Fruit fly (Drosophila melanogaster) whole organism, embryonic: Measurements from ENCODE around the gene Ilp4.

Experiments used
- Aef1 ChIP-seq: fragments of 200-800 bp; sonication (Bioruptor generic); IDR thresholded peaks from 3 replicates; pipeline ENCODE4 v1.3.6; 2022; ENCODE audit warnings: missing biosample characterization, missing genetic modification characterization
- Atf3 ChIP-seq: fragments of 200-800 bp; sonication (Bioruptor generic); optimal IDR thresholded peaks from 3 replicates; lab custom pipeline; 2016; ENCODE audit warnings: missing biosample characterization, missing genetic modification characterization
- BEAF-32 ChIP-seq: fragments of 200-800 bp; sonication (Bioruptor generic); optimal IDR thresholded peaks from 3 replicates; lab custom pipeline; 2017; ENCODE audit warnings: missing biosample characterization, missing genetic modification characterization, mild to moderate bottlenecking, moderate library complexity, missing genetic modification reagents
- Blimp-1 ChIP-seq: fragments of 200-800 bp; sonication (Bioruptor generic); optimal IDR thresholded peaks from 3 replicates; lab custom pipeline; 2018; ENCODE audit warnings: missing biosample characterization, missing genetic modification characterization, mild to moderate bottlenecking, moderate library complexity, missing genetic modification reagents
- C15 ChIP-seq: fragments of 200-800 bp; sonication (Bioruptor generic); IDR thresholded peaks from 3 replicates; pipeline ENCODE4 v1.3.6; 2022; ENCODE audit warnings: missing biosample characterization, missing genetic modification characterization
- CG10462 ChIP-seq: fragments of 200-800 bp; sonication (Bioruptor generic); optimal IDR thresholded peaks from 2 replicates; lab custom pipeline; 2016; ENCODE audit warnings: missing biosample characterization, missing genetic modification characterization
- CG10543 ChIP-seq: fragments of 200-800 bp; sonication (Bioruptor generic); optimal IDR thresholded peaks from 3 replicates; lab custom pipeline; 2017; ENCODE audit warnings: missing biosample characterization, mild to moderate bottlenecking, missing genetic modification characterization, moderate library complexity
- CG10959 ChIP-seq: fragments of 200-800 bp; sonication (Bioruptor generic); IDR thresholded peaks from 2 replicates; pipeline ENCODE4 v1.3.6; 2022; ENCODE audit warnings: missing biosample characterization, missing genetic modification characterization
- CG11247 ChIP-seq: fragments of 200-800 bp; sonication (Bioruptor generic); IDR thresholded peaks from 2 replicates; pipeline ENCODE4 v1.3.6; 2022; ENCODE audit warnings: missing biosample characterization, missing genetic modification characterization
- CG11398 ChIP-seq: fragments of 200-800 bp; sonication (Bioruptor generic); optimal IDR thresholded peaks from 2 replicates; lab custom pipeline; 2016; ENCODE audit warnings: missing biosample characterization, missing genetic modification characterization
- CG11456 ChIP-seq: fragments of 200-800 bp; sonication (Bioruptor generic); IDR thresholded peaks from 3 replicates; pipeline ENCODE4 v1.3.6; 2022; ENCODE audit warnings: missing biosample characterization, missing genetic modification characterization
- CG13123 ChIP-seq: fragments of 200-800 bp; sonication (Bioruptor generic); optimal IDR thresholded peaks from 2 replicates; lab custom pipeline; 2016; ENCODE audit warnings: missing biosample characterization, missing genetic modification characterization
- CG14014 ChIP-seq: fragments of 200-800 bp; sonication (Bioruptor generic); IDR thresholded peaks from 2 replicates; pipeline ENCODE4 v1.3.6; 2022; ENCODE audit warnings: missing biosample characterization, missing genetic modification characterization
- CG14667 ChIP-seq: fragments of 200-800 bp; sonication (Bioruptor generic); IDR thresholded peaks from 2 replicates; pipeline ENCODE4 v1.3.6; 2022; ENCODE audit warnings: missing biosample characterization, missing genetic modification characterization
- CG15073 ChIP-seq: fragments of 200-800 bp; sonication (Bioruptor generic); optimal IDR thresholded peaks from 2 replicates; lab custom pipeline; 2016; ENCODE audit warnings: missing biosample characterization, missing genetic modification characterization
- CG15269 ChIP-seq: fragments of 200-800 bp; sonication (Bioruptor generic); optimal IDR thresholded peaks from 2 replicates; lab custom pipeline; 2018; ENCODE audit warnings: missing biosample characterization, mild to moderate bottlenecking, missing genetic modification characterization, moderate library complexity
- CG17385 ChIP-seq: fragments of 200-800 bp; sonication (Bioruptor generic); optimal IDR thresholded peaks from 3 replicates; lab custom pipeline; 2018; ENCODE audit warnings: missing biosample characterization, mild to moderate bottlenecking, missing genetic modification characterization
- CG2202 ChIP-seq: fragments of 200-800 bp; sonication (Bioruptor generic); optimal IDR thresholded peaks from 2 replicates; lab custom pipeline; 2018; ENCODE audit warnings: missing biosample characterization, mild to moderate bottlenecking, missing genetic modification characterization
- CG6813 ChIP-seq: fragments of 200-800 bp; sonication (Bioruptor generic); optimal IDR thresholded peaks from 2 replicates; lab custom pipeline; 2017; ENCODE audit warnings: missing biosample characterization, missing genetic modification characterization, mild to moderate bottlenecking, moderate library complexity, missing genetic modification reagents
- CG7271 ChIP-seq: fragments of 200-800 bp; sonication (Bioruptor generic); optimal IDR thresholded peaks from 2 replicates; lab custom pipeline; 2018; ENCODE audit warnings: missing biosample characterization, mild to moderate bottlenecking, missing genetic modification characterization, moderate library complexity
- CG8281 ChIP-seq: fragments of 200-800 bp; sonication (Bioruptor generic); optimal IDR thresholded peaks from 2 replicates; lab custom pipeline; 2018; ENCODE audit warnings: missing biosample characterization, mild to moderate bottlenecking, missing genetic modification characterization, moderate library complexity
- D19B ChIP-seq: fragments of 200-800 bp; sonication (Bioruptor generic); optimal IDR thresholded peaks from 2 replicates; lab custom pipeline; 2017; ENCODE audit warnings: missing biosample characterization, mild to moderate bottlenecking, missing genetic modification characterization
- Drgx ChIP-seq: fragments of 200-800 bp; sonication (Bioruptor generic); IDR thresholded peaks from 2 replicates; pipeline ENCODE4 v1.3.6; 2022; ENCODE audit warnings: missing biosample characterization, missing genetic modification characterization
- ERR ChIP-seq: fragments of 200-800 bp; sonication (Bioruptor generic); optimal IDR thresholded peaks from 2 replicates; lab custom pipeline; 2016; ENCODE audit warnings: missing biosample characterization, missing genetic modification characterization
- Ets65A ChIP-seq: fragments of 200-800 bp; sonication (Bioruptor generic); peaks from one replicate; lab custom pipeline; 2016; ENCODE audit warnings: missing biosample characterization, missing genetic modification characterization
- Jarid2 ChIP-seq: fragments of 200-800 bp; sonication (Bioruptor generic); optimal IDR thresholded peaks from 3 replicates; lab custom pipeline; 2017; ENCODE audit warnings: mild to moderate bottlenecking, missing biosample characterization, missing genetic modification reagents, missing genetic modification characterization
- Lhr ChIP-seq: fragments of 200-800 bp; sonication (Bioruptor generic); optimal IDR thresholded peaks from 3 replicates; lab custom pipeline; 2017; ENCODE audit warnings: mild to moderate bottlenecking, missing biosample characterization, missing genetic modification reagents, missing genetic modification characterization
- Lpt ChIP-seq: fragments of >200 bp; optimal IDR thresholded peaks from 2 replicates; lab custom pipeline; 2018; ENCODE audit warnings: missing biosample characterization, missing genetic modification characterization
- Med ChIP-seq: fragments of 200-800 bp; sonication (Bioruptor generic); peaks from one replicate; lab custom pipeline; 2016; ENCODE audit warnings: missing biosample characterization, missing genetic modification characterization, mild to moderate bottlenecking, inconsistent platforms, moderate library complexity
- Pdp1 ChIP-seq, 2 experiments: fragments of 200-800 bp; sonication (Bioruptor generic); optimal IDR thresholded peaks; 3 replicates each; lab custom pipeline; 2016; ENCODE audit warnings: missing biosample characterization in 2 of 2, missing genetic modification characterization in 2 of 2, mild to moderate bottlenecking in 1 of 2, moderate library complexity in 1 of 2
- Ptx1 ChIP-seq: fragments of 200-800 bp; sonication (Bioruptor generic); IDR thresholded peaks from 2 replicates; pipeline ENCODE4 v1.3.6; 2022; ENCODE audit warnings: missing biosample characterization, missing genetic modification characterization
- Usf ChIP-seq: fragments of 200-800 bp; sonication (Bioruptor generic); optimal IDR thresholded peaks from 2 replicates; lab custom pipeline; 2017; ENCODE audit warnings: missing genotype, missing biosample characterization, missing genetic modification characterization
- chinmo ChIP-seq: fragments of 200-800 bp; sonication (Bioruptor generic); IDR thresholded peaks from 4 replicates; pipeline ENCODE4 v1.3.6; 2022; ENCODE audit warnings: missing biosample characterization, missing genetic modification characterization; ENCODE audit not compliant: partially characterized antibody
- ci ChIP-seq: fragments of 200-800 bp; sonication (Bioruptor generic); IDR thresholded peaks from 3 replicates; pipeline ENCODE4 v1.3.6; 2022; ENCODE audit warnings: missing biosample characterization, missing genetic modification characterization
- en ChIP-seq: fragments of 200-800 bp; sonication (Bioruptor generic); optimal IDR thresholded peaks from 2 replicates; lab custom pipeline; 2016; ENCODE audit warnings: missing biosample characterization, missing genetic modification characterization
- ewg ChIP-seq: fragments of 200-800 bp; sonication (Bioruptor generic); optimal IDR thresholded peaks from 3 replicates; lab custom pipeline; 2017; ENCODE audit warnings: mild to moderate bottlenecking, missing biosample characterization, missing genetic modification reagents, missing genetic modification characterization
- fru ChIP-seq: fragments of >200 bp; optimal IDR thresholded peaks from 2 replicates; lab custom pipeline; 2017
- hb ChIP-seq: fragments of 200-800 bp; sonication (Bioruptor generic); IDR thresholded peaks from 3 replicates; pipeline ENCODE4 v1.3.6; 2022; ENCODE audit warnings: missing biosample characterization, missing genetic modification characterization; ENCODE audit not compliant: partially characterized antibody
- nau ChIP-seq: fragments of 200-800 bp; sonication (Bioruptor generic); optimal IDR thresholded peaks from 3 replicates; lab custom pipeline; 2017; ENCODE audit warnings: missing biosample characterization, mild to moderate bottlenecking, missing genetic modification characterization, missing genetic modification reagents
- sd ChIP-seq: fragments of 200-800 bp; sonication (Bioruptor generic); optimal IDR thresholded peaks from 3 replicates; lab custom pipeline; 2018; ENCODE audit warnings: missing biosample characterization, mild to moderate bottlenecking, missing genetic modification characterization, moderate library complexity
- slou ChIP-seq: fragments of 200-800 bp; sonication (Bioruptor generic); optimal IDR thresholded peaks from 3 replicates; lab custom pipeline; 2016; ENCODE audit warnings: missing biosample characterization, missing genetic modification characterization
- sob ChIP-seq: fragments of 200-800 bp; sonication (Bioruptor generic); IDR thresholded peaks from 2 replicates; pipeline ENCODE4 v1.3.6; 2022; ENCODE audit warnings: missing biosample characterization, missing genetic modification characterization
- sr ChIP-seq: fragments of 200-800 bp; sonication (Bioruptor generic); IDR thresholded peaks from 3 replicates; pipeline ENCODE4 v1.3.6; 2022; ENCODE audit warnings: missing biosample characterization, missing genetic modification characterization
- vvl ChIP-seq: fragments of 200-800 bp; sonication (Bioruptor generic); IDR thresholded peaks from 2 replicates; pipeline ENCODE4 v1.3.6; 2022; ENCODE audit warnings: missing biosample characterization, missing genetic modification characterization
- zen ChIP-seq: fragments of 200-800 bp; sonication (Bioruptor generic); optimal IDR thresholded peaks from 3 replicates; lab custom pipeline; 2018; ENCODE audit warnings: missing biosample characterization, mild to moderate bottlenecking, missing genetic modification characterization, moderate library complexity

Ilp4 gene

DNA sequence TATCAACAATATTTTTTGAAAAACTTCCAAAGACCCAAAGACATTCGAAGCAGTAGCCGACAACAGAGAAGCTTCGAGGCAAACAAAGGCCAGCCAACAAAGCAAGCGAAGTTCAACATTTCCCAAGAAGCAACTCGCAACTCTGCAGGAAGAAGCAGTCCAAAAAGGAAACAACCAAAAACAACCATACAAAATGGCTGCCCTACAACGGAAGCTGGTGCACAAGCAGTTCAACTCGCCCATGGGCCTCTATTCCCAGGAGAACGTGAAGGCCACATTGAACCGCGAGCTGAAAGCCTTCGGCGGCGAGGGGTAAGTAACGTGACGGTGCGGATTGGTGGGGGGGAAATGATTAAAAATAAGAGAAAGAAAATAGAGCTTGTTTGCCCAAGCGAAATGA, 16.2 kb upstream of the Ilp4 start (continued):
- TF ChIP-seq CG14667 (no peak), CG10462 (no peak), Lpt (no peak), CG11247 (GFP tag; lab: Robert Waterston, UW) (no peak), CG11398 (GFP tag; lab: Kevin White, UChicago) (no peak), Ets65A (GFP tag; lab: Kevin White, UChicago) (peak; percentile 36), ewg (GFP tag; lab: Kevin White, UChicago) (no peak), Ptx1 (GFP tag; lab: Robert Waterston, UW) (no peak), CG7271 (tag; lab: Kevin White, UChicago) (peak; percentile 79), Atf3 (GFP tag; lab: Kevin White, UChicago) (no peak), hb (GFP tag; lab: Robert Waterston, UW) (no peak), CG10959 (GFP tag; lab: Robert Waterston, UW) (0 out of 2 replicates have a peak, but pooled peaks have one; percentile 30), zen (tag; lab: Kevin White, UChicago) (peak; percentile 38), BEAF-32 (GFP tag; lab: Kevin White, UChicago) (no peak), CG15269 (no peak), Aef1 (GFP tag; lab: Robert Waterston, UW) (no peak), en (no peak), CG8281 (no peak), vvl (GFP tag; lab: Robert Waterston, UW) (no peak), D19B (no peak), sob (GFP tag; lab: Robert Waterston, UW) (no peak)

DNA sequence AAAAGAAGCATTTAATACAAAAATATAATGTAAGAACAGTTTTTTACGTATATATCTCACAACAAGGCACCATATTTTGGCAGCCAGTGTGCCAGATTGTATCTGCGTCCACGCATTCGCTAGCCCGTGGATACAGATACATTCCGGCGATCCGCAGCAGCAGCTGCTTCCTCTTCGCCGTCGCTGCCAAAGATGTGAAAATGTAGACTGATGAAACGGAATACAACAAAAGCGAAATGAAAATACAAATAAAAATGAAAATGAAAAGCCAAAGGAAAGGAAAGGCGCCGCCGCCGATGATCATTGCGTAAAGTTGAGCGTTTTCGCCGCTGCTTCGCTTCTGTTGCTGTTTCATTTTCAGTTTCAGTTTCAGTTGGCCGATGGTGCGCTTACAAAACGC, 11.6 kb upstream of the Ilp4 start:
- TF ChIP-seq CG10543 = peak; percentile 14
- peak in 1 of 2 experiments; percentile 85 for TF ChIP-seq Pdp1 (GFP tag; optimal IDR thresholded peaks at IDR 0.05; lab: Kevin White, UChicago)
- TF ChIP-seq sd (tag; lab: Kevin White, UChicago) = peak; percentile 87
- peak; percentile 66 for TF ChIP-seq nau (GFP tag; lab: Kevin White, UChicago)
- TF ChIP-seq fru (lab: Kevin White, UChicago) = no peak
- TF ChIP-seq CG13123 (GFP tag; lab: Kevin White, UChicago) = no peak
- TF ChIP-seq C15 (GFP tag; lab: Robert Waterston, UW) = no peak
- no peak for TF ChIP-seq Atf3 (GFP tag; lab: Kevin White, UChicago)
- TF ChIP-seq CG14014 (GFP tag; lab: Robert Waterston, UW) = 0 out of 2 replicates have a peak, but pooled peaks have one; percentile 11
- TF ChIP-seq ERR (GFP tag; lab: Kevin White, UChicago) = no peak
- TF ChIP-seq sr (GFP tag; lab: Robert Waterston, UW) = peak; percentile 7; the same call in 1 of the 3 replicates
- no peak for TF ChIP-seq Lhr
- 0 out of 3 replicates have a peak, but pooled peaks have one; percentile 23 for TF ChIP-seq ci
- peak; percentile 78 for TF ChIP-seq CG15073 (GFP tag; lab: Kevin White, UChicago)
- TF ChIP-seq CG11456 = no peak
- peak; percentile 19; the same call in 1 of the 2 replicates for TF ChIP-seq Drgx (GFP tag; lab: Robert Waterston, UW)
- no peak for TF ChIP-seq slou
- peak; percentile 7 for TF ChIP-seq Med (GFP tag; lab: Kevin White, UChicago)
- no peak for TF ChIP-seq Usf (GFP tag; lab: Kevin White, UChicago)
- 0 out of 4 replicates have a peak, but pooled peaks have one; percentile 27 for TF ChIP-seq chinmo (GFP tag; lab: Robert Waterston, UW)
- TF ChIP-seq sob (GFP tag; lab: Robert Waterston, UW) = no peak
- TF ChIP-seq Jarid2 (GFP tag; lab: Kevin White, UChicago) = no peak
- TF ChIP-seq CG2202 (tag; lab: Kevin White, UChicago) = no peak
- no peak for TF ChIP-seq Blimp-1 (GFP tag; lab: Kevin White, UChicago)
- peak; percentile 16 for TF ChIP-seq CG17385 (GFP tag; lab: Kevin White, UChicago)
- TF ChIP-seq CG6813 = no peak
- TF ChIP-seq, all 482 proteins: peak for 12
